Worm (Caenorhabditis elegans) whole organism, midembryonic: Measurements from ENCODE around the gene his-38.

Experiments
- T22C8.4 ChIP-seq: fragments of 200-800 bp; sonication (Bioruptor generic); IDR thresholded peaks from 2 replicates; pipeline ENCODE4 v1.3.6; 2022; ENCODE audit warnings: missing genetic modification characterization, missing compliant biosample characterization
- cog-1 ChIP-seq: sonication (generic microtip); optimal IDR thresholded peaks from 2 replicates; lab custom pipeline; 2016; ENCODE audit warnings: missing genetic modification characterization, missing compliant biosample characterization
- flt-1 ChIP-seq: fragments of 200-800 bp; sonication (Bioruptor generic); IDR thresholded peaks from 2 replicates; pipeline ENCODE4 v1.3.6; 2022; ENCODE audit warnings: missing genetic modification characterization, missing compliant biosample characterization
- klf-2 ChIP-seq: fragments of 200-800 bp; sonication (Bioruptor generic); conservative IDR thresholded peaks from 2 replicates; pipeline ENCODE4 v1.3.6; 2022; ENCODE audit warnings: missing genetic modification reagents, missing genetic modification characterization, missing compliant biosample characterization
- med-1 ChIP-seq: sonication (generic microtip); optimal IDR thresholded peaks from 2 replicates; lab custom pipeline; 2017; ENCODE audit warnings: missing genetic modification characterization, mild to moderate bottlenecking, missing compliant biosample characterization, antibody characterized with exemption, missing genetic modification reagents; ENCODE audit not compliant: insufficient read depth
- ref-1 ChIP-seq: fragments of 200-800 bp; sonication (Bioruptor generic); conservative IDR thresholded peaks from 2 replicates; pipeline ENCODE4 v1.3.6; 2022; ENCODE audit warnings: missing genetic modification reagents, missing genetic modification characterization, missing compliant biosample characterization
- tab-1 ChIP-seq: fragments of 200-800 bp; sonication (Bioruptor generic); IDR thresholded peaks from 2 replicates; pipeline ENCODE4 v1.3.6; 2022; ENCODE audit warnings: missing genetic modification characterization, missing compliant biosample characterization
- ztf-23 ChIP-seq: fragments of 200-800 bp; sonication (Bioruptor generic); IDR thresholded peaks from 2 replicates; pipeline ENCODE4 v1.3.6; 2022; ENCODE audit warnings: missing genetic modification reagents, missing genetic modification characterization, missing compliant biosample characterization
- ztf-29 ChIP-seq: fragments of 200-800 bp; sonication (Bioruptor generic); IDR thresholded peaks from 2 replicates; pipeline ENCODE4 v1.3.6; 2022; ENCODE audit warnings: missing genetic modification reagents, missing genetic modification characterization, missing compliant biosample characterization

Gene his-38

DNA sequence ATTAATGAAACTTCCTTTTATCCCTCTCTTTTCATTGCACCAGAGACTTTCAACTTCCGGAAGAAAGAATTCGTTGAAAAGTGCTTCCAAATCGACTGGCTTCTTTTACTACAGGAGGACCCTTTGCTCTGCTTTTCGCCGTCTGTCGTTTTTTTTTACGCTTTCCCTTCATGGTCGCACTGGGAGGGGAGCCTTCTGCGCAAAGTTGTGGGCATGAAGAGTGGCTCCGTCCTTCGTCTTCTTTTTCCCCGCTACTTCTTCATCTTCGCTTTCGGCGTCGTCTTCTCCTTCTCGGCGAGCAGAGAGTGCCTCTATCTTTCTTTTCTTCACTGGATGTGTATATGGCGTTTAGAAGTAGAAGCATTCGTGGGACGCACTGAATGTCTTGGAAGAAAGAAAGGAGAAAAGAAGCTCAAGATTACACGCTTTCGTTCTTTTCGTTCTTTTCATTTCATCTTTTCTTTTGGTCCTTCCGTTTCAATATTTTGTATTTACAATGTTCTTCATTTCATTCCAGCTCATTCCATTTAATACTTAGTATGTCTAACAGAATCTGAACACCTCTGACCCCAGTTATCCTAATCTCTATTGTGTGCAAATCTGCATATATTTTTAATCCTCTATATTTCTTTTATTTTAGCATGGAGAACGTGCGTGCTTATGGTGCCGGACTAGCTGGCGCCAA is 17.4 kb upstream of the his-38 start, which contains the start of gene sng-1:
Gene sng-1 (plus strand): TSS at position 635 of the 685 bp plus-strand sequence.
- TF ChIP-seq tab-1 (GFP tag; lab: Robert Waterston, UW) (no peak), flt-1 (GFP tag; lab: Robert Waterston, UW) (no peak), ref-1 (no peak), med-1 (GFP tag; lab: Kevin White, UChicago) (no peak), klf-2 (GFP tag; lab: Robert Waterston, UW) (no peak), ztf-23 (GFP tag; lab: Robert Waterston, UW) (no peak), cog-1 (tag; lab: Kevin White, UChicago) (no peak), T22C8.4 (no peak), ztf-29 (no peak)

ce11 chrX:7323604-7324003 is 13.9 kb upstream of the his-38 start:
- TF ChIP-seq tab-1 (GFP tag; lab: Robert Waterston, UW) (peak; percentile 65; the same call in 1 of the 2 replicates), med-1 (GFP tag; lab: Kevin White, UChicago) (no peak), ref-1 (0 out of 2 replicates have a peak, but pooled peaks have one; percentile 52), ztf-23 (GFP tag; lab: Robert Waterston, UW) (peak; percentile 56; the same call in 1 of the 2 replicates)

ce11 chrX:7322323-7322722 is 12.6 kb upstream of the his-38 start, which contains the start of gene T08A9.13:
T08A9.13 (minus strand) TSS chrX:7322423.
- TF ChIP-seq klf-2 (GFP tag; lab: Robert Waterston, UW) (no peak), cog-1 (tag; lab: Kevin White, UChicago) (no peak), flt-1 (GFP tag; lab: Robert Waterston, UW) (no peak), med-1 (GFP tag; lab: Kevin White, UChicago) (no peak), T22C8.4 (no peak), tab-1 (GFP tag; lab: Robert Waterston, UW) (no peak), ref-1 (no peak), ztf-29 (no peak), ztf-23 (GFP tag; lab: Robert Waterston, UW) (no peak)

DNA sequence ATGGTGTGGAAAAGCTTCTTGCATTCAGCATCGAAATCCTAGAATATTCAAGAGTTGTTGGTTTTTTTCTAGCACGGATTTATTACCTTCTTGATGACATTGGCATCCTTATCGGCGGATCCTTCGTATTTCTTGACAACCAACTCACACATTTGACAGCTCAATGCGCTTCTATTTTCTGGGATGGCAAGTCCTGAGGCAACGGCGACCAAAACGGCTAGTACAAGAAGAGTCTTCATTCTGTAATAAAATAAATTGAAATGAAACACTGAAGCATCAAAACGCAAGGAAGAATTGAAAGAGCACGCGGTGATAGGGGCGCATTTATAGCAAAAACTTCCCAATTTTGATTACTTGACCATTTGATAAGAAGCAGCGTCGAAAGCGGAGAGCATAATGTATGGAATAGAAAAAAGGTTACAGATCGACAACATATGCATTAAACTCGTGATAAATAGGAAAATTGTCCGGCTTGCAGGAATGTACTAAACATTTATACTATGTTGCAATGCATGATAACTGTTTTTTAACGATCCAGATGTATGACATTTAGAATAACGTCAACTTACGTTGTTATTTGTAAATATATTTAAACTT is 10.5 kb upstream of the his-38 start, which contains the start of gene spp-5:
Gene spp-5 (minus strand): TSS at position 240 of the 597 bp plus-strand sequence.
- TF ChIP-seq ztf-23 (GFP tag; lab: Robert Waterston, UW) (no peak), flt-1 (GFP tag; lab: Robert Waterston, UW) (no peak)

DNA sequence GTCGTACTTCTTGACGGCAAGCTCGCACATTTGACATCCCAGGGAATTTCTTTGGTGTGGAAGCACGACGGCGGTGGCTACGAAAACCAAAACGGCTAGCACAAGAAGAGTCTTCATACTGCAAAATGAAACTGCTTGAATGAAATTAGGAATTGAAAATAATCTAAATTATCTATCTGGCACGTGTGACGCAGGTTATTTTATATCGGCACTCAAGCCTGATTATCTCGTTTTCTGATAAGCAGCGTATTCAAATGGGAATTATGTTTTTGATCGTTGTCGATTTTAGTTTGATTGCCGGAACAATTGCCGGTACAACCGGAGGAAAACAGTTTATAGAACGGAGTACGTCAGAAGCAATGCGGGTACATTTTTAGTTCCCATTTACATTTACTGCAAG is 9.0 kb upstream of the his-38 start, which contains the start of gene spp-4:
Gene spp-4 (minus strand): TSS at position 118 of the 400 bp plus-strand sequence.
- TF ChIP-seq T22C8.4 (no peak), flt-1 (GFP tag; lab: Robert Waterston, UW) (no peak), ztf-29 (no peak), cog-1 (tag; lab: Kevin White, UChicago) (no peak), tab-1 (GFP tag; lab: Robert Waterston, UW) (no peak), klf-2 (GFP tag; lab: Robert Waterston, UW) (no peak), ztf-23 (GFP tag; lab: Robert Waterston, UW) (no peak), ref-1 (no peak), med-1 (GFP tag; lab: Kevin White, UChicago) (no peak)

DNA sequence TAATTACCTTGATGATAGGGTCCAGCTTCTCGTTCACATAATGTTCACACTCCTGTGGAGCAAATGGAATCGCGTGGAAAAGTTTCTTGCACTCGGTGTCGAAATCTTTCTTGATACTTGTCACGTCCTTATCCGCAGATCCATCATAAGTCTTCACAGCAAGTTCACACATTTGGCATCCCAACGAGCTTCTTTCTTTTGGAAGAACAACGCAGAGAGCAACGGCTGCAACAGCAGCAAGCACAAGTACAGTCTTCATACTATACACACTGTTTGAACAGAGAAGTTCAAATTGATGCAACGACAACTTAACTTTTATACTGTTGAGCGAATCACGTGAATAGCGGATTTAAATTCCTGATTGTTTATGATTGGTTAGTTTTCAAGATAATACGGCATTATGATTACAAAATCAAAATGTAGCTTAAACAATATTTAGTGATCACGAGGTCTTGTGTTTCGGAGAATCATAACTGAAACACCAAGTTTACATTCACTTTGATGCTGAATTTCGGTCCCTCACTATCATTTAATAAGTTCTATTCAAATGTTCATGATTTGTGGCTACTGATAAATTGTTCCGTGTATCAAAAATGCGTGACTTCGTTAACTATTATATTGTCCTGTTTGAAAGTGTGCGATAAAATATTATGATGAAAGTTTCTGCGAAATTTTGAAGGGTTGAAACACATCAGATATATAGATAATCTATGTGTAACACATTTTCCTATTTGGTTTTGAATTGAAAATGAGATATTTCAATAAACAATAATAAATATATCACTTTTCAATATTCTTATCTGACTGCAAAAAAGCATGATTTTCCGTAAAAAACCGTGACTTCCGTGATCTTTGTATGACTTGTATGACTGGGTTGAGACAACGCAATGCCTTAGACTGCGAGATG is 7.1 kb upstream of the his-38 start, which contains the start of the genes spp-2 and spp-6:
Gene spp-2 (minus strand): TSS at position 334 of the 907 bp plus-strand sequence.
Gene spp-6 (plus strand): TSS at position 857 of the 907 bp plus-strand sequence.
- TF ChIP-seq med-1 (GFP tag; lab: Kevin White, UChicago) = no peak
- TF ChIP-seq tab-1 (GFP tag; lab: Robert Waterston, UW) = no peak
- TF ChIP-seq klf-2 (GFP tag; lab: Robert Waterston, UW) = no peak
- no peak for TF ChIP-seq ztf-23 (GFP tag; lab: Robert Waterston, UW)
- TF ChIP-seq T22C8.4 = no peak
- TF ChIP-seq ref-1 = no peak
- TF ChIP-seq ztf-29 = no peak
- no peak for TF ChIP-seq cog-1 (tag; lab: Kevin White, UChicago)
- no peak for TF ChIP-seq flt-1 (GFP tag; lab: Robert Waterston, UW)

- TF ChIP-seq med-1 (GFP tag; lab: Kevin White, UChicago) = no peak
- no peak for TF ChIP-seq ztf-23 (GFP tag; lab: Robert Waterston, UW)
- no peak for TF ChIP-seq cog-1 (tag; lab: Kevin White, UChicago)
- TF ChIP-seq T22C8.4 = no peak
- TF ChIP-seq klf-2 (GFP tag; lab: Robert Waterston, UW) = no peak
- no peak for TF ChIP-seq ztf-29
- TF ChIP-seq flt-1 (GFP tag; lab: Robert Waterston, UW) = no peak
- no peak for TF ChIP-seq ref-1
- no peak for TF ChIP-seq tab-1 (GFP tag; lab: Robert Waterston, UW)
Measured at ce11 chrX:7315329-7315728, 5.7 kb upstream of the his-38 start, which contains the start of gene spp-3. spp-3 (minus strand) TSS chrX:7315353.

- TF ChIP-seq ztf-29 = no peak
- no peak for TF ChIP-seq klf-2 (GFP tag; lab: Robert Waterston, UW)
- no peak for TF ChIP-seq cog-1 (tag; lab: Kevin White, UChicago)
- TF ChIP-seq med-1 (GFP tag; lab: Kevin White, UChicago) = no peak
Measured at ce11 chrX:7314564-7314963, 4.9 kb upstream of the his-38 start.

DNA sequence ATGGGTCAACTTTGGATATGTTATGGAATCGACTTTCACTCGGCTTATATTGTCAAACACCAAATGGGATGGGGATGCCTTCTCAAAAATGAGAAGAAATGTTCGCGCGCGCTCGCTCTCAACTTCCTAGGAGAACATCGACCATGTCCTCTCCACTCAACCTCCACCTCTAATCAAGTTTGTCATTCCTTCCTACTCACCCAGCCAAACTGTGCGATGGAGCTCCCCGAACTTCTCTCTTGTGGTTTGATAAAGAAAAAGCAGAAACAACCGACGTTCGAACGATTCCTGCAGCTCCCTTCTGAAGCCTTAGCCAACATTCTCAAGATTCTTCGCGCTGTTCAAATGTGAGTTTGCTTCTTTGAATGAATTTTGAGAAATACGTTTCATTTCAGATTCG is 3.6 kb upstream of the his-38 start:
- no peak for TF ChIP-seq tab-1 (GFP tag; lab: Robert Waterston, UW)
- no peak for TF ChIP-seq ref-1
- no peak for TF ChIP-seq flt-1 (GFP tag; lab: Robert Waterston, UW)
- no peak for TF ChIP-seq ztf-23 (GFP tag; lab: Robert Waterston, UW)
- no peak for TF ChIP-seq med-1 (GFP tag; lab: Kevin White, UChicago)
- TF ChIP-seq cog-1 (tag; lab: Kevin White, UChicago) = no peak
- no peak for TF ChIP-seq T22C8.4
- no peak for TF ChIP-seq klf-2 (GFP tag; lab: Robert Waterston, UW)
- TF ChIP-seq ztf-29 = no peak
